Fruit fly (Drosophila melanogaster) whole organism, embryonic: ENCODE measurements around the gene Alp13.

Experiments used
- Asciz ChIP-seq: fragments of 200-800 bp; sonication (Bioruptor generic); optimal IDR thresholded peaks from 2 replicates; lab custom pipeline; 2017; ENCODE audit warnings: missing biosample characterization, mild to moderate bottlenecking, missing genetic modification characterization, missing genetic modification reagents
- Atf-2 ChIP-seq: fragments of 200-800 bp; sonication (Bioruptor generic); optimal IDR thresholded peaks from 2 replicates; lab custom pipeline; 2016; ENCODE audit warnings: missing biosample characterization, missing genetic modification characterization
- CG10462 ChIP-seq: fragments of 200-800 bp; sonication (Bioruptor generic); optimal IDR thresholded peaks from 2 replicates; lab custom pipeline; 2016; ENCODE audit warnings: missing biosample characterization, missing genetic modification characterization
- CG12236 ChIP-seq: fragments of 200-800 bp; sonication (Bioruptor generic); optimal IDR thresholded peaks from 2 replicates; lab custom pipeline; 2016; ENCODE audit warnings: missing biosample characterization, missing genetic modification characterization
- CG14050 ChIP-seq: fragments of 200-800 bp; sonication (Bioruptor generic); IDR thresholded peaks from 3 replicates; pipeline ENCODE4 v1.3.6; 2022; ENCODE audit warnings: missing biosample characterization, missing genetic modification characterization
- CG14860 ChIP-seq: fragments of 200-800 bp; sonication (Bioruptor generic); IDR thresholded peaks from 3 replicates; pipeline ENCODE4 v1.3.6; 2022; ENCODE audit warnings: missing biosample characterization, missing genetic modification characterization; ENCODE audit not compliant: partially characterized antibody
- CG1602 ChIP-seq: fragments of 200-800 bp; sonication (Bioruptor generic); optimal IDR thresholded peaks from 3 replicates; lab custom pipeline; 2016; ENCODE audit warnings: missing biosample characterization, missing genetic modification characterization
- CG17328 ChIP-seq: fragments of 200-800 bp; sonication (Bioruptor generic); IDR thresholded peaks from 2 replicates; pipeline ENCODE4 v1.3.6; 2022; ENCODE audit warnings: missing biosample characterization, missing genetic modification characterization
- CG17802 ChIP-seq: fragments of 200-800 bp; sonication (Bioruptor generic); optimal IDR thresholded peaks from 2 replicates; lab custom pipeline; 2018; ENCODE audit warnings: missing biosample characterization, mild to moderate bottlenecking, missing genetic modification characterization, moderate library complexity
- CG17912 ChIP-seq: fragments of 200-800 bp; sonication (Bioruptor generic); optimal IDR thresholded peaks from 2 replicates; lab custom pipeline; 2018; ENCODE audit warnings: missing biosample characterization, mild to moderate bottlenecking, missing genetic modification characterization
- CG1792 ChIP-seq: fragments of 200-800 bp; sonication (Bioruptor generic); optimal IDR thresholded peaks from 2 replicates; lab custom pipeline; 2016; ENCODE audit warnings: missing biosample characterization, missing genetic modification characterization
- CG18262 ChIP-seq: fragments of 200-800 bp; optimal IDR thresholded peaks from 3 replicates; lab custom pipeline; 2019; ENCODE audit warnings: missing biosample characterization, mild to moderate bottlenecking, missing genetic modification characterization, moderate library complexity
- CG2120 ChIP-seq: fragments of 200-800 bp; sonication (Bioruptor generic); optimal IDR thresholded peaks from 3 replicates; lab custom pipeline; 2016; ENCODE audit warnings: missing biosample characterization, missing genetic modification characterization
- CG2199 ChIP-seq: fragments of 200-800 bp; sonication (Bioruptor generic); IDR thresholded peaks from 3 replicates; pipeline ENCODE4 v1.3.6; 2022; ENCODE audit warnings: missing biosample characterization, missing genetic modification characterization
- CG33213 ChIP-seq: fragments of 200-800 bp; sonication (Bioruptor generic); optimal IDR thresholded peaks from 3 replicates; lab custom pipeline; 2016; ENCODE audit warnings: missing biosample characterization, missing genetic modification characterization
- CG3995 ChIP-seq: fragments of 200-800 bp; sonication (Bioruptor generic); optimal IDR thresholded peaks from 3 replicates; lab custom pipeline; 2016; ENCODE audit warnings: missing biosample characterization, missing genetic modification characterization
- CG4617 ChIP-seq: fragments of 200-800 bp; sonication (Bioruptor generic); optimal IDR thresholded peaks from 3 replicates; lab custom pipeline; 2016; ENCODE audit warnings: missing biosample characterization, missing genetic modification characterization, borderline replicate concordance
- CG4854 ChIP-seq: fragments of 200-800 bp; sonication (Bioruptor generic); optimal IDR thresholded peaks from 2 replicates; lab custom pipeline; 2016; ENCODE audit warnings: missing biosample characterization, missing genetic modification characterization, inconsistent platforms
- CG6272 ChIP-seq: fragments of 200-800 bp; sonication (Bioruptor generic); IDR thresholded peaks from 2 replicates; pipeline ENCODE4 v1.3.6; 2022; ENCODE audit warnings: missing biosample characterization, missing genetic modification characterization
- CG6765 ChIP-seq: fragments of 200-800 bp; sonication (Bioruptor generic); optimal IDR thresholded peaks from 3 replicates; lab custom pipeline; 2017; ENCODE audit warnings: missing biosample characterization, mild to moderate bottlenecking, missing genetic modification characterization
- CG7963 ChIP-seq: fragments of 200-800 bp; sonication (Bioruptor generic); IDR thresholded peaks from 3 replicates; pipeline ENCODE4 v1.3.6; 2022; ENCODE audit warnings: missing biosample characterization, missing genetic modification characterization; ENCODE audit not compliant: partially characterized antibody
- CG8089 ChIP-seq: fragments of 200-800 bp; sonication (Bioruptor generic); optimal IDR thresholded peaks from 3 replicates; lab custom pipeline; 2016; ENCODE audit warnings: missing biosample characterization, missing genetic modification characterization
- CG8924 ChIP-seq: fragments of 200-800 bp; optimal IDR thresholded peaks from 3 replicates; lab custom pipeline; 2019; ENCODE audit warnings: missing biosample characterization, mild to moderate bottlenecking, missing genetic modification characterization, moderate library complexity
- CG8944 ChIP-seq: fragments of 200-800 bp; sonication (Bioruptor generic); optimal IDR thresholded peaks from 3 replicates; lab custom pipeline; 2016; ENCODE audit warnings: missing biosample characterization, missing genetic modification characterization
- CG9437 ChIP-seq: fragments of 200-800 bp; sonication (Bioruptor generic); optimal IDR thresholded peaks from 2 replicates; lab custom pipeline; 2018; ENCODE audit warnings: missing biosample characterization, mild to moderate bottlenecking, missing genetic modification characterization
- Camta ChIP-seq: fragments of 200-800 bp; sonication (Bioruptor generic); optimal IDR thresholded peaks from 2 replicates; lab custom pipeline; 2016; ENCODE audit warnings: missing biosample characterization, missing genetic modification characterization
- Chrac-16 ChIP-seq: fragments of 200-800 bp; sonication (Bioruptor generic); optimal IDR thresholded peaks from 3 replicates; lab custom pipeline; 2016; ENCODE audit warnings: missing biosample characterization, missing genetic modification characterization
- Deaf1 ChIP-seq: fragments of 200-800 bp; optimal IDR thresholded peaks from 3 replicates; lab custom pipeline; 2019; ENCODE audit warnings: missing biosample characterization, mild to moderate bottlenecking, missing genetic modification characterization, moderate library complexity
- Elba2 ChIP-seq: fragments of 200-800 bp; sonication (Bioruptor generic); optimal IDR thresholded peaks from 3 replicates; lab custom pipeline; 2016; ENCODE audit warnings: missing biosample characterization, missing genetic modification characterization
- H15 ChIP-seq: fragments of 200-800 bp; sonication (Bioruptor generic); IDR thresholded peaks from 3 replicates; pipeline ENCODE4 v1.3.6; 2022; ENCODE audit warnings: missing biosample characterization, missing genetic modification characterization
- Hey ChIP-seq: fragments of 200-800 bp; sonication (Bioruptor generic); optimal IDR thresholded peaks from 3 replicates; lab custom pipeline; 2018; ENCODE audit warnings: missing biosample characterization, mild to moderate bottlenecking, missing genetic modification characterization
- Hr78 ChIP-seq, 2 experiments: fragments of 200-800 bp in 1 of 2; fragments of >200 bp in 1 of 2; sonication (Bioruptor generic) in 1 of 2; optimal IDR thresholded peaks; 2 replicates each; lab custom pipeline; 2017 to 2019; ENCODE audit warnings: missing biosample characterization in 2 of 2, missing genetic modification characterization in 2 of 2, mild to moderate bottlenecking in 1 of 2, moderate library complexity in 1 of 2
- Nf-YC ChIP-seq: fragments of 200-800 bp; optimal IDR thresholded peaks from 3 replicates; lab custom pipeline; 2019; ENCODE audit warnings: missing biosample characterization, mild to moderate bottlenecking, missing genetic modification characterization, moderate library complexity
- Poxn ChIP-seq: fragments of 200-800 bp; sonication (Bioruptor generic); IDR thresholded peaks from 2 replicates; pipeline ENCODE4 v1.3.6; 2022; ENCODE audit warnings: missing biosample characterization, missing genetic modification characterization
- Ravus ChIP-seq: fragments of 200-800 bp; sonication (Bioruptor generic); IDR thresholded peaks from 2 replicates; pipeline ENCODE4 v1.3.6; 2022; ENCODE audit warnings: missing biosample characterization, missing genetic modification characterization
- Sox102F ChIP-seq: fragments of 200-800 bp; sonication (Bioruptor generic); optimal IDR thresholded peaks from 2 replicates; lab custom pipeline; 2018; ENCODE audit warnings: missing biosample characterization, mild to moderate bottlenecking, missing genetic modification characterization, moderate library complexity
- ab ChIP-seq: fragments of 200-800 bp; sonication (Bioruptor generic); optimal IDR thresholded peaks from 2 replicates; lab custom pipeline; 2016; ENCODE audit warnings: missing biosample characterization, missing genetic modification characterization
- abd-A ChIP-seq: fragments of 200-800 bp; sonication (Bioruptor generic); optimal IDR thresholded peaks from 3 replicates; lab custom pipeline; 2019; ENCODE audit warnings: missing biosample characterization, mild to moderate bottlenecking, missing genetic modification characterization, moderate library complexity
- ato ChIP-seq: fragments of 200-800 bp; sonication (Bioruptor generic); IDR thresholded peaks from 2 replicates; pipeline ENCODE4 v1.3.6; 2022; ENCODE audit warnings: missing biosample characterization, missing genetic modification characterization; ENCODE audit not compliant: partially characterized antibody
- insv ChIP-seq, 2 experiments: fragments of 200-800 bp; sonication (Bioruptor generic); optimal IDR thresholded peaks; 3 replicates each; lab custom pipeline; 2016 to 2018; ENCODE audit warnings: missing biosample characterization in 2 of 2, missing genetic modification characterization in 2 of 2
- jigr1 ChIP-seq: fragments of 200-800 bp; sonication (Bioruptor generic); IDR thresholded peaks from 3 replicates; pipeline ENCODE4 v1.3.6; 2022; ENCODE audit warnings: missing biosample characterization, missing genetic modification characterization
- jumu ChIP-seq: fragments of 200-800 bp; sonication (Bioruptor generic); optimal IDR thresholded peaks from 3 replicates; lab custom pipeline; 2016; ENCODE audit warnings: missing biosample characterization, missing genetic modification characterization
- maf-S ChIP-seq: fragments of 200-800 bp; sonication (Bioruptor generic); optimal IDR thresholded peaks from 2 replicates; lab custom pipeline; 2016; ENCODE audit warnings: missing biosample characterization, missing genetic modification characterization
- nmo ChIP-seq: fragments of 200-800 bp; sonication (Bioruptor generic); optimal IDR thresholded peaks from 2 replicates; lab custom pipeline; 2018; ENCODE audit warnings: missing biosample characterization, mild to moderate bottlenecking, missing genetic modification characterization, moderate library complexity
- pnt ChIP-seq: fragments of 200-800 bp; sonication (Bioruptor generic); optimal IDR thresholded peaks from 3 replicates; lab custom pipeline; 2016; ENCODE audit warnings: missing biosample characterization, missing genetic modification characterization
- sr ChIP-seq: fragments of 200-800 bp; sonication (Bioruptor generic); IDR thresholded peaks from 3 replicates; pipeline ENCODE4 v1.3.6; 2022; ENCODE audit warnings: missing biosample characterization, missing genetic modification characterization
- sug ChIP-seq: fragments of 200-800 bp; optimal IDR thresholded peaks from 2 replicates; lab custom pipeline; 2019; ENCODE audit warnings: missing biosample characterization, mild to moderate bottlenecking, missing genetic modification characterization, moderate library complexity
- tio ChIP-seq: fragments of 200-800 bp; sonication (Bioruptor generic); optimal IDR thresholded peaks from 2 replicates; lab custom pipeline; 2017; ENCODE audit warnings: missing biosample characterization, missing genetic modification characterization, inconsistent platforms
- unpg ChIP-seq: fragments of 200-800 bp; sonication (Bioruptor generic); optimal IDR thresholded peaks from 3 replicates; lab custom pipeline; 2018; ENCODE audit warnings: missing biosample characterization, mild to moderate bottlenecking, missing genetic modification characterization, moderate library complexity

Gene Alp13

dm6 chr3R:10087206-10087927 is 12.2 kb upstream of the Alp13 start (continued):
- TF ChIP-seq Poxn (GFP tag; lab: Robert Waterston, UW), result no peak
- TF ChIP-seq H15 (GFP tag; lab: Robert Waterston, UW), result peak; percentile 62; the same call in 1 of the 3 replicates
- TF ChIP-seq Hey (tag; lab: Kevin White, UChicago), result no peak
- TF ChIP-seq ab (GFP tag; lab: Kevin White, UChicago), result peak; percentile 59
- TF ChIP-seq ato (GFP tag; lab: Robert Waterston, UW), result no peak
- peak; percentile 87 for TF ChIP-seq abd-A (tag; lab: Kevin White, UChicago)
- TF ChIP-seq unpg (GFP tag; lab: Kevin White, UChicago), result peak; percentile 56
- peak; percentile 4; the same call in 1 of the 2 replicates for TF ChIP-seq Ravus (GFP tag; lab: Robert Waterston, UW)
- peak; percentile 68 for TF ChIP-seq Sox102F (GFP tag; lab: Kevin White, UChicago)
- TF ChIP-seq CG12236 (GFP tag; lab: Kevin White, UChicago), result peak; percentile 23
- TF ChIP-seq CG6765 (GFP tag; lab: Kevin White, UChicago), result no peak
- TF ChIP-seq CG4854, result peak; percentile 45
- TF ChIP-seq CG9437, result no peak
- peak; percentile 47 for TF ChIP-seq Atf-2 (GFP tag; lab: Kevin White, UChicago)
- no peak for TF ChIP-seq CG14860 (GFP tag; lab: Robert Waterston, UW)
- TF ChIP-seq CG3995 (GFP tag; lab: Kevin White, UChicago), result peak; percentile 32
- peak; percentile 39; the same call in 2 of the 3 replicates for TF ChIP-seq CG14050
- peak; percentile 38 for TF ChIP-seq CG8089
- peak; percentile 10 for TF ChIP-seq CG10462 (GFP tag; lab: Kevin White, UChicago)
- peak; percentile 68 for TF ChIP-seq Nf-YC (tag; lab: Kevin White, UChicago)
- TF ChIP-seq CG33213 (GFP tag; lab: Kevin White, UChicago), result peak; percentile 72
- TF ChIP-seq CG6272 (GFP tag; lab: Robert Waterston, UW), result 0 out of 2 replicates have a peak, but pooled peaks have one; percentile 33
- TF ChIP-seq CG2199 (GFP tag; lab: Robert Waterston, UW), result 0 out of 3 replicates have a peak, but pooled peaks have one; percentile 33
- peak; percentile 49 for TF ChIP-seq maf-S
- TF ChIP-seq Deaf1 (tag; lab: Kevin White, UChicago), result peak; percentile 43
- TF ChIP-seq CG2120 (GFP tag; lab: Kevin White, UChicago), result peak; percentile 85
- peak; percentile 73 for TF ChIP-seq Camta
- TF ChIP-seq CG7963 (GFP tag; lab: Robert Waterston, UW), result no peak
- TF ChIP-seq CG4617, result peak; percentile 9
- peak; percentile 48 for TF ChIP-seq CG1792 (GFP tag; lab: Kevin White, UChicago)
- peak; percentile 46 for TF ChIP-seq sug (tag; lab: Kevin White, UChicago)
- TF ChIP-seq pnt (GFP tag; lab: Kevin White, UChicago), result peak; percentile 66
- TF ChIP-seq tio (GFP tag; lab: Kevin White, UChicago), result peak; percentile 64
- TF ChIP-seq CG18262, result peak; percentile 24
- TF ChIP-seq CG8944, result peak; percentile 69
- TF ChIP-seq insv (GFP tag; optimal IDR thresholded peaks at IDR 0.05; lab: Kevin White, UChicago), result no peak
- TF ChIP-seq sr (GFP tag; lab: Robert Waterston, UW), result 0 out of 3 replicates have a peak, but pooled peaks have one; percentile 51
- TF ChIP-seq jumu (GFP tag; lab: Kevin White, UChicago), result peak; percentile 68
- TF ChIP-seq CG17802 (tag; lab: Kevin White, UChicago), result no peak
- TF ChIP-seq CG17328 (GFP tag; lab: Robert Waterston, UW), result peak; percentile 74
- TF ChIP-seq Hr78 (GFP tag; optimal IDR thresholded peaks at IDR 0.05; lab: Kevin White, UChicago), result peak in 1 of 2 experiments; percentile 52
- no peak for TF ChIP-seq CG17912 (GFP tag; lab: Kevin White, UChicago)
- peak; percentile 21 for TF ChIP-seq Chrac-16 (GFP tag; lab: Kevin White, UChicago)
- TF ChIP-seq Asciz (GFP tag; lab: Kevin White, UChicago), result peak; percentile 51
- TF ChIP-seq jigr1, result no peak
- peak; percentile 35 for TF ChIP-seq CG8924 (tag; lab: Kevin White, UChicago)
- peak; percentile 35 for TF ChIP-seq nmo (GFP tag; lab: Kevin White, UChicago)
- TF ChIP-seq Elba2 (GFP tag; lab: Kevin White, UChicago), result no peak
- peak; percentile 53 for TF ChIP-seq CG1602 (GFP tag; lab: Kevin White, UChicago)
